Worm (Caenorhabditis elegans) whole organism, late embryonic: Measurements from ENCODE around the gene str-151.

Experiments used
- F13H6.1 ChIP-seq: sonication (generic microtip); optimal IDR thresholded peaks from 2 replicates; lab custom pipeline; 2016; ENCODE audit warnings: missing genetic modification characterization, missing compliant biosample characterization
- K02D7.2 ChIP-seq: sonication (generic microtip); optimal IDR thresholded peaks from 2 replicates; lab custom pipeline; 2017; ENCODE audit warnings: mild to moderate bottlenecking, missing genetic modification characterization, missing compliant biosample characterization
- T23F11.4 ChIP-seq: fragments of 200-800 bp; sonication (Bioruptor generic); optimal IDR thresholded peaks from 2 replicates; lab custom pipeline; 2018; ENCODE audit warnings: mild to moderate bottlenecking, missing genetic modification characterization, missing compliant biosample characterization
- Y22D7AL.16 ChIP-seq: sonication (generic microtip); optimal IDR thresholded peaks from 2 replicates; lab custom pipeline; 2016; ENCODE audit warnings: missing genetic modification characterization, missing compliant biosample characterization
- ahr-1 ChIP-seq: sonication (generic microtip); optimal IDR thresholded peaks from 2 replicates; lab custom pipeline; 2016; ENCODE audit warnings: missing genetic modification characterization, missing compliant biosample characterization
- ama-1 ChIP-seq: fragments of 150-350 bp; optimal IDR thresholded peaks from 2 replicates; lab custom pipeline; 2014
- ceh-14 ChIP-seq: sonication (generic microtip); optimal IDR thresholded peaks from 2 replicates; lab custom pipeline; 2016; ENCODE audit warnings: missing genotype, missing genetic modification characterization, missing compliant biosample characterization
- ceh-18 ChIP-seq: sonication (generic microtip); optimal IDR thresholded peaks from 2 replicates; lab custom pipeline; 2016; ENCODE audit warnings: missing genetic modification characterization, missing compliant biosample characterization
- ceh-19 ChIP-seq: fragments of 200-800 bp; sonication (Bioruptor generic); optimal IDR thresholded peaks from 2 replicates; lab custom pipeline; 2018; ENCODE audit warnings: mild to moderate bottlenecking, missing genetic modification characterization, missing compliant biosample characterization
- ceh-22 ChIP-seq: sonication (generic microtip); optimal IDR thresholded peaks from 2 replicates; lab custom pipeline; 2017; ENCODE audit warnings: missing biosample characterization, missing genetic modification characterization
- ceh-24 ChIP-seq: sonication (generic microtip); optimal IDR thresholded peaks from 2 replicates; lab custom pipeline; 2016; ENCODE audit warnings: mild to moderate bottlenecking, missing genetic modification characterization, missing compliant biosample characterization
- ceh-30 ChIP-seq: fragments of 150-350 bp; optimal IDR thresholded peaks from 2 replicates; lab custom pipeline; 2014; ENCODE audit warnings: missing biosample characterization, missing genetic modification characterization
- ceh-31 ChIP-seq: sonication (generic microtip); optimal IDR thresholded peaks from 2 replicates; lab custom pipeline; 2016; ENCODE audit warnings: missing genetic modification characterization, missing compliant biosample characterization
- ceh-34 ChIP-seq: sonication (generic microtip); optimal IDR thresholded peaks from 2 replicates; lab custom pipeline; 2016; ENCODE audit warnings: mild to moderate bottlenecking, missing genetic modification characterization, missing compliant biosample characterization
- ceh-48 ChIP-seq: sonication (generic microtip); optimal IDR thresholded peaks from 2 replicates; lab custom pipeline; 2016; ENCODE audit warnings: missing genetic modification characterization, inconsistent platforms, missing compliant biosample characterization
- ceh-6 ChIP-seq: fragments of 200-800 bp; sonication (Bioruptor generic); optimal IDR thresholded peaks from 2 replicates; lab custom pipeline; 2018; ENCODE audit warnings: mild to moderate bottlenecking, missing genetic modification characterization, missing compliant biosample characterization
- ceh-9 ChIP-seq: sonication (generic microtip); optimal IDR thresholded peaks from 2 replicates; lab custom pipeline; 2016; ENCODE audit warnings: mild to moderate bottlenecking, missing genetic modification characterization, inconsistent platforms, missing compliant biosample characterization
- dmd-4 ChIP-seq: sonication (generic microtip); optimal IDR thresholded peaks from 2 replicates; lab custom pipeline; 2016; ENCODE audit warnings: borderline replicate concordance, missing genetic modification characterization, missing compliant biosample characterization
- elt-4 ChIP-seq: sonication (generic microtip); optimal IDR thresholded peaks from 2 replicates; lab custom pipeline; 2016; ENCODE audit warnings: missing genetic modification characterization, missing compliant biosample characterization
- ets-4 ChIP-seq: sonication (generic microtip); optimal IDR thresholded peaks from 2 replicates; lab custom pipeline; 2016; ENCODE audit warnings: missing genetic modification characterization, missing compliant biosample characterization
- fkh-10 ChIP-seq: fragments of 150-350 bp; optimal IDR thresholded peaks from 2 replicates; lab custom pipeline; 2014; ENCODE audit warnings: missing biosample characterization, missing genetic modification reagents, missing genetic modification characterization
- fkh-6 ChIP-seq: sonication (generic microtip); optimal IDR thresholded peaks from 2 replicates; lab custom pipeline; 2016; ENCODE audit warnings: missing genetic modification characterization, missing compliant biosample characterization
- hlh-13 ChIP-seq: fragments of 200-800 bp; sonication (Bioruptor generic); optimal IDR thresholded peaks from 2 replicates; lab custom pipeline; 2018; ENCODE audit warnings: mild to moderate bottlenecking, missing genetic modification characterization, missing compliant biosample characterization
- hlh-15 ChIP-seq: sonication (generic microtip); optimal IDR thresholded peaks from 2 replicates; lab custom pipeline; 2016; ENCODE audit warnings: missing genetic modification characterization, missing compliant biosample characterization
- madf-2 ChIP-seq: sonication (generic microtip); optimal IDR thresholded peaks from 2 replicates; lab custom pipeline; 2017; ENCODE audit warnings: missing genetic modification characterization, missing compliant biosample characterization
- nhr-11 ChIP-seq: fragments of 150-350 bp; optimal IDR thresholded peaks from 2 replicates; lab custom pipeline; 2014; ENCODE audit warnings: missing biosample characterization, missing genetic modification characterization
- npax-4 ChIP-seq: sonication (generic microtip); optimal IDR thresholded peaks from 2 replicates; lab custom pipeline; 2016; ENCODE audit warnings: missing genetic modification characterization, missing compliant biosample characterization
- odd-2 ChIP-seq: sonication (generic microtip); optimal IDR thresholded peaks from 2 replicates; lab custom pipeline; 2017; ENCODE audit warnings: antibody characterized with exemption, mild to moderate bottlenecking, missing genetic modification characterization, missing compliant biosample characterization
- pag-3 ChIP-seq: sonication (generic microtip); optimal IDR thresholded peaks from 2 replicates; lab custom pipeline; 2016; ENCODE audit warnings: missing compliant biosample characterization, missing genetic modification characterization, borderline replicate concordance
- pat-9 ChIP-seq: fragments of 200-800 bp; sonication (Bioruptor generic); optimal IDR thresholded peaks from 2 replicates; lab custom pipeline; 2018; ENCODE audit warnings: mild to moderate bottlenecking, missing genetic modification characterization, moderate library complexity, missing compliant biosample characterization
- pax-1 ChIP-seq: fragments of 150-350 bp; optimal IDR thresholded peaks from 2 replicates; lab custom pipeline; 2014; ENCODE audit warnings: missing biosample characterization, missing genetic modification characterization
- pha-2 ChIP-seq: sonication (generic microtip); optimal IDR thresholded peaks from 2 replicates; lab custom pipeline; 2017; ENCODE audit warnings: mild to moderate bottlenecking, missing genetic modification characterization, missing compliant biosample characterization
- pha-4 ChIP-seq: fragments of 150-350 bp; optimal IDR thresholded peaks from 2 replicates; lab custom pipeline; 2018; ENCODE audit warnings: missing biosample characterization, missing genetic modification reagents, missing genetic modification characterization
- pqm-1 ChIP-seq: sonication (generic microtip); optimal IDR thresholded peaks from 2 replicates; lab custom pipeline; 2016; ENCODE audit warnings: missing genetic modification characterization, missing compliant biosample characterization
- pros-1 ChIP-seq: fragments of 150-350 bp; optimal IDR thresholded peaks from 2 replicates; lab custom pipeline; 2014; ENCODE audit warnings: missing biosample characterization, missing genetic modification reagents, missing genetic modification characterization
- sdc-2 ChIP-seq: sonication (generic microtip); optimal IDR thresholded peaks from 2 replicates; lab custom pipeline; 2016; ENCODE audit warnings: missing genotype, missing genetic modification characterization, missing compliant biosample characterization
- sox-2 ChIP-seq: fragments of 200-800 bp; sonication (Bioruptor generic); IDR thresholded peaks from 2 replicates; pipeline ENCODE4 v1.3.6; 2022; ENCODE audit warnings: missing genetic modification reagents, missing genetic modification characterization, missing compliant biosample characterization
- syd-9 ChIP-seq: sonication (generic microtip); optimal IDR thresholded peaks from 2 replicates; lab custom pipeline; 2016; ENCODE audit warnings: mild to moderate bottlenecking, missing genetic modification characterization, moderate library complexity, missing compliant biosample characterization
- tbx-2 ChIP-seq: sonication (generic microtip); optimal IDR thresholded peaks from 2 replicates; lab custom pipeline; 2016; ENCODE audit warnings: missing genetic modification characterization, missing compliant biosample characterization
- tbx-7 ChIP-seq: sonication (generic microtip); optimal IDR thresholded peaks from 2 replicates; lab custom pipeline; 2016; ENCODE audit warnings: missing genotype, missing genetic modification characterization, missing compliant biosample characterization
- ttx-3 ChIP-seq: sonication (generic microtip); optimal IDR thresholded peaks from 2 replicates; lab custom pipeline; 2016; ENCODE audit warnings: missing genetic modification reagents, missing genetic modification characterization, missing compliant biosample characterization
- unc-42 ChIP-seq: sonication (generic microtip); optimal IDR thresholded peaks from 2 replicates; lab custom pipeline; 2016; ENCODE audit warnings: missing genotype, missing genetic modification characterization, missing compliant biosample characterization
- unc-86 ChIP-seq: sonication (generic microtip); optimal IDR thresholded peaks from 2 replicates; lab custom pipeline; 2016; ENCODE audit warnings: missing genetic modification characterization, missing compliant biosample characterization
- zip-5 ChIP-seq: sonication (generic microtip); optimal IDR thresholded peaks from 2 replicates; lab custom pipeline; 2016; ENCODE audit warnings: missing genetic modification characterization, missing compliant biosample characterization
- ztf-16 ChIP-seq: sonication (generic microtip); optimal IDR thresholded peaks from 2 replicates; lab custom pipeline; 2017; ENCODE audit warnings: missing genetic modification characterization, missing compliant biosample characterization

Gene str-151

DNA sequence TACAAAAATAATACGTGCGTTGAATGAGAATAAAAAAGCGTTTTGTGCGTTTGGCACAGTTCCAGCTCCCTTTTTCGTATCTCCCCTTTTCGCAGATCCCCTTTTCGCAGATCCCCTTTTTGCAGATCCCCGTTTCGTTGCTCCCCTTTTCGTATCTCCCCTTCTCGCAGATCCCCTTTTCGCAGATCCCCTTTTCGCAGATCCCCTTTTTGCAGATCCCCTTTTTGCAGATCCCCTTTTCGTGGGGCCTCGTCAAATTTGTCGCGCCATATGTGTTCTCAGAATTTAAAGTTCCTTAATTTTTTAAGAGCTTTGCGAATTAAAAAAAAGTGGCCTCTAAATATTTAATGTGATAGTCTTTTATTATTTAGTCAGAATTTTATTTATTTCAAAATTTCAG, 23.1 kb upstream of the str-151 start, which contains the start of gene Y32B12B.4 (continued):
- TF ChIP-seq T23F11.4 (GFP tag; lab: Kevin White, UChicago) (no peak), odd-2 (tag; lab: Kevin White, UChicago) (no peak), ceh-31 (tag; lab: Kevin White, UChicago) (peak; percentile 98), ceh-24 (tag; lab: Kevin White, UChicago) (no peak), madf-2 (peak; percentile 3), ets-4 (tag; lab: Kevin White, UChicago) (peak; percentile 82), unc-42 (tag; lab: Kevin White, UChicago) (peak; percentile 55), ahr-1 (tag; lab: Kevin White, UChicago) (peak; percentile 76), dmd-4 (peak; percentile 84), elt-4 (peak; percentile 92), ceh-34 (tag; lab: Kevin White, UChicago) (peak; percentile 70), ttx-3 (peak; percentile 38), tbx-2 (tag; lab: Kevin White, UChicago) (peak; percentile 98), fkh-10 (GFP tag; lab: Kevin White, UChicago) (no peak), hlh-15 (tag; lab: Kevin White, UChicago) (peak; percentile 29), K02D7.2 (peak; percentile 45), ama-1 (lab: Kevin White, UChicago) (no peak), fkh-6 (tag; lab: Kevin White, UChicago) (peak; percentile 85), syd-9 (tag; lab: Kevin White, UChicago) (peak; percentile 70), hlh-13 (GFP tag; lab: Kevin White, UChicago) (peak; percentile 13), nhr-11 (no peak), ceh-18 (tag; lab: Kevin White, UChicago) (peak; percentile 56), pat-9 (tag; lab: Kevin White, UChicago) (no peak), ceh-48 (tag; lab: Kevin White, UChicago) (no peak), pha-2 (tag; lab: Kevin White, UChicago) (no peak), pag-3 (tag; lab: Kevin White, UChicago) (peak; percentile 70), tbx-7 (tag; lab: Kevin White, UChicago) (peak; percentile 99), F13H6.1 (tag; lab: Kevin White, UChicago) (peak; percentile 91), ceh-6 (GFP tag; lab: Kevin White, UChicago) (peak; percentile 18), ceh-19 (GFP tag; lab: Kevin White, UChicago) (peak; percentile 75), unc-86 (tag; lab: Kevin White, UChicago) (peak; percentile 56), pqm-1 (peak; percentile 81), ceh-30 (tag; lab: Kevin White, UChicago) (no peak), ceh-22 (tag; lab: Kevin White, UChicago) (no peak), ztf-16 (tag; lab: Kevin White, UChicago) (peak; percentile 60)

DNA sequence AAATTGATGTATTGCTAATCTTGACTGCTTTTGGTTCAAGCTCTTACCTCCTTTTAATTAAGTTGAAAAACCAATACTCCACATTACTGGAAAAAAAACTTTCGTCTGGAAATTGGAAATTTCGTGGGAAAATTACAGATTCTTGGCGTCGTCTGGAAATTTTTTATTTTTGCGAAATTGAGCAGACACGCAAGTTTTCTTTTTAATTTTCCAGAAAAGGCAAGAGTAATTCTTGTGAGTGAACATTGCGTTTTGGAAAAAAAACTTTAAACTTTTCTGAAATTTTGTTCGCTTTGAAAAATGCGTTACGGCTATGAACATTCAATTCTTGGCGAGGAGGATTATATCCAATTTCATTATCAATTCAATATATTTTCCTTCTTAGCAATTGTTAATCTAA, 10.4 kb upstream of the str-151 start, which contains the start of gene sru-45:
Gene sru-45, plus strand, starts transcription at position 301 of the 400 bp plus-strand sequence.
- TF ChIP-seq pax-1 (no peak), npax-4 (no peak), nhr-11 (no peak), pha-4 (tag; lab: Kevin White, UChicago) (no peak), Y22D7AL.16 (tag; lab: Kevin White, UChicago) (no peak), ceh-34 (tag; lab: Kevin White, UChicago) (no peak), ceh-9 (no peak), sox-2 (GFP tag; lab: Robert Waterston, UW) (no peak), sdc-2 (tag; lab: Kevin White, UChicago) (no peak), tbx-2 (tag; lab: Kevin White, UChicago) (no peak), ceh-14 (no peak), zip-5 (tag; lab: Kevin White, UChicago) (no peak), F13H6.1 (tag; lab: Kevin White, UChicago) (no peak), pqm-1 (no peak), pros-1 (no peak)
